Fruit fly (Drosophila melanogaster) whole organism, prepupa: ENCODE results near the gene Gr39a.

Experiments
- CG10669 ChIP-seq: fragments of 200-800 bp; sonication (Bioruptor generic); optimal IDR thresholded peaks from 3 replicates; lab custom pipeline; 2018; ENCODE audit warnings: missing biosample characterization, mild to moderate bottlenecking, missing genetic modification characterization, moderate library complexity
- CG11902 ChIP-seq: fragments of 200-800 bp; sonication (Bioruptor generic); optimal IDR thresholded peaks from 3 replicates; lab custom pipeline; 2016; ENCODE audit warnings: missing biosample characterization, missing genetic modification characterization
- CG34406 ChIP-seq: fragments of 200-800 bp; sonication (Bioruptor generic); optimal IDR thresholded peaks from 3 replicates; lab custom pipeline; 2016; ENCODE audit warnings: missing biosample characterization, missing genetic modification characterization
- CG6163 ChIP-seq: fragments of 200-800 bp; sonication (Bioruptor generic); IDR thresholded peaks from 3 replicates; pipeline ENCODE4 v1.3.6; 2022; ENCODE audit warnings: missing biosample characterization, missing genetic modification characterization
- Eip93F ChIP-seq: fragments of 200-800 bp; sonication (Bioruptor generic); optimal IDR thresholded peaks from 2 replicates; lab custom pipeline; 2016; ENCODE audit warnings: missing biosample characterization, mild to moderate bottlenecking, missing genetic modification characterization
- Lpt ChIP-seq: fragments of 200-800 bp; sonication (Bioruptor generic); optimal IDR thresholded peaks from 3 replicates; lab custom pipeline; 2016; ENCODE audit warnings: missing biosample characterization, missing genetic modification characterization
- lz ChIP-seq: fragments of 200-800 bp; sonication (Bioruptor generic); optimal IDR thresholded peaks from 3 replicates; lab custom pipeline; 2016; ENCODE audit warnings: missing biosample characterization, missing genetic modification characterization

DNA sequence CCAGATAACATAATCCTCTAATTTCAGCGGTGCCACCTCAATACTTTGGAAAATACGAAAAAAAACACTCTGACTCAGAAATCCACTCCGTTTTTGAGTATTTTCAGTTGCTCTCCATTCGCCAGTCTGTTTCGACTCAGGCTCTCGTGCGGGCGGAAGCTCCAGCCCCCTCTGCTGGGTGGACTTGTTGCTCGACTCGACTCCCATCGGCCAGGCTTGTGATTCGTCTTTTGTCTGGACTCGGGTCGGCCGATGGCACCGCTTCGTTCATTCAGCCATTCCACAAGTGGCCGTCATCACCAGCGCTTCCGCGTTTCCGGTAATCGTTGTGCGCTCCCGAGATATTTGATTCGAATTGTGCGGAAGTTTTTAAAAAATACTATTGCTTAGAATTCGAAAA lies 41.0 kb downstream of the Gr39a start, which contains the start of gene dimm:
- TF ChIP-seq lz (GFP tag; lab: Kevin White, UChicago) (no peak), CG6163 (GFP tag; lab: Robert Waterston, UW) (no peak), CG11902 (GFP tag; lab: Kevin White, UChicago) (no peak), CG10669 (GFP tag; lab: Kevin White, UChicago) (no peak), CG34406 (GFP tag; lab: Kevin White, UChicago) (no peak), Eip93F (GFP tag; lab: Kevin White, UChicago) (no peak), Lpt (no peak)
